Worm (Caenorhabditis elegans) whole organism, L1 larva: Measurements from ENCODE around the gene nfm-1.

Source experiments
- Y116A8C.19 ChIP-seq: sonication (generic microtip); optimal IDR thresholded peaks from 2 replicates; lab custom pipeline; 2016; ENCODE audit warnings: missing compliant biosample characterization, missing genetic modification characterization, borderline replicate concordance
- alr-1 ChIP-seq: fragments of 200-800 bp; sonication (Bioruptor generic); optimal IDR thresholded peaks from 2 replicates; lab custom pipeline; 2018; ENCODE audit warnings: borderline replicate concordance, mild to moderate bottlenecking, missing genetic modification characterization, missing compliant biosample characterization
- aly-2 ChIP-seq: fragments of 150-350 bp; optimal IDR thresholded peaks from 2 replicates; lab custom pipeline; 2014; ENCODE audit warnings: missing biosample characterization, missing genetic modification characterization
- blmp-1 ChIP-seq: fragments of 150-350 bp; optimal IDR thresholded peaks from 2 replicates; lab custom pipeline; 2014; ENCODE audit warnings: missing biosample characterization, missing genetic modification characterization
- ceh-8 ChIP-seq: fragments of 200-800 bp; sonication (Bioruptor generic); optimal IDR thresholded peaks from 2 replicates; lab custom pipeline; 2018; ENCODE audit warnings: mild to moderate bottlenecking, missing genetic modification characterization, moderate library complexity, missing compliant biosample characterization
- ceh-90 ChIP-seq: sonication (generic microtip); optimal IDR thresholded peaks from 2 replicates; lab custom pipeline; 2016; ENCODE audit warnings: missing genetic modification characterization, missing compliant biosample characterization
- efl-1 ChIP-seq, 4 experiments: fragments of 150-350 bp; optimal IDR thresholded peaks in 3 of 4; peaks in 1 of 4; 1 replicate in 1 of 4; 2 replicates in 3 of 4; lab custom pipeline; 2014; ENCODE audit warnings: missing biosample characterization in 2 of 4, missing genetic modification characterization in 2 of 4, missing genetic modification reagents in 2 of 4
- egl-27 ChIP-seq, 2 experiments: fragments of 150-350 bp in 1 of 2; sonication (generic microtip); optimal IDR thresholded peaks; 3 replicates each; lab custom pipeline; 2017 to 2018; ENCODE audit warnings: missing biosample characterization in 2 of 2, missing genetic modification characterization in 2 of 2, missing genetic modification reagents in 2 of 2
- elt-2 ChIP-seq: sonication (generic microtip); optimal IDR thresholded peaks from 2 replicates; lab custom pipeline; 2016; ENCODE audit warnings: missing genetic modification characterization, mild to moderate bottlenecking, inconsistent platforms, missing compliant biosample characterization, missing genetic modification reagents
- elt-3 ChIP-seq, 6 experiments: fragments of 150-350 bp in 1 of 6; sonication (generic microtip); optimal IDR thresholded peaks; 2 replicates each; lab custom pipeline; 2017 to 2018; ENCODE audit warnings: missing biosample characterization in 6 of 6, missing genetic modification characterization in 6 of 6, inconsistent platforms in 1 of 6
- ets-5 ChIP-seq: fragments of 200-800 bp; sonication (Bioruptor generic); IDR thresholded peaks from 2 replicates; pipeline ENCODE4 v1.3.6; 2022; ENCODE audit warnings: missing genetic modification characterization, missing compliant biosample characterization
- fos-1 ChIP-seq: fragments of 150-350 bp; optimal IDR thresholded peaks from 2 replicates; lab custom pipeline; 2014; ENCODE audit warnings: missing biosample characterization, missing genetic modification characterization
- jun-1 ChIP-seq: fragments of 150-350 bp; optimal IDR thresholded peaks from 2 replicates; lab custom pipeline; 2014; ENCODE audit warnings: missing biosample characterization, missing genetic modification reagents, missing genetic modification characterization
- lin-13 ChIP-seq: fragments of 150-350 bp; optimal IDR thresholded peaks from 2 replicates; lab custom pipeline; 2014; ENCODE audit warnings: missing biosample characterization, missing genetic modification reagents, missing genetic modification characterization
- lin-14 ChIP-seq: fragments of 200-800 bp; sonication (Bioruptor generic); optimal IDR thresholded peaks from 2 replicates; lab custom pipeline; 2018; ENCODE audit warnings: mild to moderate bottlenecking, missing genetic modification characterization, moderate library complexity, missing compliant biosample characterization
- lin-35 ChIP-seq, 2 experiments: fragments of 150-350 bp; optimal IDR thresholded peaks; 2 replicates each; lab custom pipeline; 2014; ENCODE audit warnings: missing biosample characterization in 2 of 2, missing genetic modification characterization in 2 of 2, missing genetic modification reagents in 2 of 2
- lin-39 ChIP-seq: fragments of 150-350 bp; optimal IDR thresholded peaks from 2 replicates; lab custom pipeline; 2014; ENCODE audit warnings: missing biosample characterization, missing genetic modification reagents, missing genetic modification characterization
- lsy-2 ChIP-seq, 2 experiments: fragments of 150-350 bp; optimal IDR thresholded peaks; 2 replicates each; lab custom pipeline; 2014; ENCODE audit warnings: missing biosample characterization in 2 of 2, missing genetic modification characterization in 2 of 2
- mab-9 ChIP-seq: fragments of 200-800 bp; sonication (Bioruptor generic); IDR thresholded peaks from 2 replicates; pipeline ENCODE4 v1.3.6; 2022; ENCODE audit warnings: missing genetic modification reagents, missing genetic modification characterization, missing compliant biosample characterization
- mdl-1 ChIP-seq, 2 experiments: fragments of 150-350 bp; optimal IDR thresholded peaks; 2 replicates each; lab custom pipeline; 2014 to 2017; ENCODE audit warnings: missing biosample characterization in 2 of 2, missing genetic modification characterization in 2 of 2, inconsistent platforms in 1 of 2
- nhr-12 ChIP-seq: sonication (generic microtip); optimal IDR thresholded peaks from 2 replicates; lab custom pipeline; 2017; ENCODE audit warnings: missing biosample characterization, missing genetic modification characterization
- nhr-19 ChIP-seq: fragments of 200-800 bp; sonication (Bioruptor generic); conservative IDR thresholded peaks from 2 replicates; pipeline ENCODE4 v1.3.6; 2022; ENCODE audit warnings: missing genetic modification characterization, missing compliant biosample characterization
- nhr-20 ChIP-seq: sonication (generic microtip); optimal IDR thresholded peaks from 2 replicates; lab custom pipeline; 2016; ENCODE audit warnings: mild to moderate bottlenecking, missing genetic modification characterization, missing compliant biosample characterization
- nhr-237 ChIP-seq: fragments of 150-350 bp; optimal IDR thresholded peaks from 2 replicates; lab custom pipeline; 2014; ENCODE audit warnings: missing biosample characterization, missing genetic modification characterization
- nhr-71 ChIP-seq: sonication (generic microtip); optimal IDR thresholded peaks from 2 replicates; lab custom pipeline; 2016; ENCODE audit warnings: mild to moderate bottlenecking, missing genetic modification characterization, moderate library complexity, missing compliant biosample characterization
- nhr-85 ChIP-seq: sonication (generic microtip); peaks from one replicate; lab custom pipeline; 2016; ENCODE audit warnings: missing genetic modification characterization, inconsistent platforms, missing compliant biosample characterization
- nhr-90 ChIP-seq: sonication (generic microtip); optimal IDR thresholded peaks from 2 replicates; lab custom pipeline; 2016; ENCODE audit warnings: mild to moderate bottlenecking, missing genetic modification characterization, missing compliant biosample characterization; ENCODE audit not compliant: poor library complexity
- skn-1 ChIP-seq: fragments of 150-350 bp; optimal IDR thresholded peaks from 2 replicates; lab custom pipeline; 2014; ENCODE audit warnings: missing biosample characterization, missing genetic modification characterization
- sptf-1 ChIP-seq: fragments of 150-350 bp; optimal IDR thresholded peaks from 2 replicates; lab custom pipeline; 2014; ENCODE audit warnings: missing biosample characterization, missing genetic modification characterization
- tbx-2 ChIP-seq: sonication (generic microtip); optimal IDR thresholded peaks from 2 replicates; lab custom pipeline; 2016; ENCODE audit warnings: missing genetic modification characterization, missing compliant biosample characterization
- unc-130 ChIP-seq: fragments of 150-350 bp; optimal IDR thresholded peaks from 2 replicates; lab custom pipeline; 2017; ENCODE audit warnings: missing biosample characterization, missing genetic modification characterization, inconsistent platforms
- vab-15 ChIP-seq: sonication (generic microtip); optimal IDR thresholded peaks from 2 replicates; lab custom pipeline; 2017; ENCODE audit warnings: missing genotype, mild to moderate bottlenecking, missing genetic modification characterization, missing compliant biosample characterization
- ztf-11 ChIP-seq, 2 experiments: sonication (generic microtip); optimal IDR thresholded peaks; 2 replicates each; lab custom pipeline; 2016 to 2017; ENCODE audit warnings: missing genetic modification characterization in 2 of 2, missing biosample characterization in 1 of 2, missing compliant biosample characterization in 1 of 2
- ztf-4 ChIP-seq: fragments of 150-350 bp; optimal IDR thresholded peaks from 2 replicates; lab custom pipeline; 2014; ENCODE audit warnings: missing biosample characterization, missing genetic modification characterization

nfm-1 gene

ce11 chrIII:6177631-6178030, 18.4 kb downstream of the nfm-1 start:
- TF ChIP-seq nhr-85 (tag; lab: Kevin White, UChicago) (no peak), alr-1 (tag; lab: Kevin White, UChicago) (no peak), mab-9 (GFP tag; lab: Robert Waterston, UW) (no peak), Y116A8C.19 (tag; lab: Kevin White, UChicago) (no peak), lin-13 (GFP tag; lab: Kevin White, UChicago) (no peak), elt-2 (peak; percentile 33), blmp-1 (tag; lab: Kevin White, UChicago) (no peak), ets-5 (GFP tag; lab: Robert Waterston, UW) (no peak)

ce11 chrIII:6178586-6178985, 19.3 kb downstream of the nfm-1 start, which contains the start of gene F42A10.7:
Gene F42A10.7, minus strand, starts transcription at chrIII:6178686.
- TF ChIP-seq aly-2 (tag; lab: Kevin White, UChicago) (no peak), nhr-19 (GFP tag; lab: Robert Waterston, UW) (no peak), ceh-90 (tag; lab: Kevin White, UChicago) (no peak), elt-3 (tag; optimal IDR thresholded peaks at IDR 0.05; lab: Kevin White, UChicago) (no peak), nhr-12 (tag; lab: Kevin White, UChicago) (no peak), fos-1 (tag; lab: Kevin White, UChicago) (no peak), lin-39 (no peak), ztf-11 (tag; optimal IDR thresholded peaks at IDR 0.05; lab: Kevin White, UChicago) (no peak), lsy-2 (tag; optimal IDR thresholded peaks at IDR 0.05; lab: Kevin White, UChicago) (no peak), ztf-4 (tag; lab: Kevin White, UChicago) (no peak), ceh-8 (GFP tag; lab: Kevin White, UChicago) (no peak), mdl-1 (tag; optimal IDR thresholded peaks at IDR 0.05; lab: Kevin White, UChicago) (no peak)

- no peak for TF ChIP-seq efl-1 (optimal IDR thresholded peaks at IDR 0.05; lab: Kevin White, UChicago)
- peak in 1 of 2 experiments; percentile 76 for TF ChIP-seq efl-1 (GFP tag; optimal IDR thresholded peaks at IDR 0.05 in 1 of 2; lab: Kevin White, UChicago)
- TF ChIP-seq lin-35 (GFP tag; optimal IDR thresholded peaks at IDR 0.05; lab: Kevin White, UChicago) = peak in 1 of 2 experiments; percentile 5
- peak; percentile 21 for TF ChIP-seq nhr-71 (tag; lab: Kevin White, UChicago)
- no peak for TF ChIP-seq nhr-19 (GFP tag; lab: Robert Waterston, UW)
- peak; percentile 44 for TF ChIP-seq nhr-20
- TF ChIP-seq unc-130 = no peak
- TF ChIP-seq nhr-237 (tag; lab: Kevin White, UChicago) = no peak
- peak in 1 of 2 experiments; percentile 49 for TF ChIP-seq mdl-1 (tag; optimal IDR thresholded peaks at IDR 0.05; lab: Kevin White, UChicago)
- peak; percentile 95 for TF ChIP-seq elt-2
Observed at ce11 chrIII:6179062-6179461, 19.8 kb downstream of the nfm-1 start.

ce11 chrIII:6180294-6180693, 21.0 kb downstream of the nfm-1 start:
- TF ChIP-seq tbx-2 (tag; lab: Kevin White, UChicago) (no peak), nhr-90 (tag; lab: Kevin White, UChicago) (peak; percentile 1), nhr-20 (peak; percentile 31), lin-35 (GFP tag; optimal IDR thresholded peaks at IDR 0.05; lab: Kevin White, UChicago) (peak in 1 of 2 experiments; percentile 50), jun-1 (tag; lab: Kevin White, UChicago) (no peak), lin-14 (peak; percentile 31), nhr-237 (tag; lab: Kevin White, UChicago) (no peak), nhr-85 (tag; lab: Kevin White, UChicago) (peak; percentile 32), nhr-71 (tag; lab: Kevin White, UChicago) (peak; percentile 37), elt-2 (peak; percentile 96)

- no peak for TF ChIP-seq nhr-12 (tag; lab: Kevin White, UChicago)
- TF ChIP-seq lin-13 (GFP tag; lab: Kevin White, UChicago) = no peak
- TF ChIP-seq egl-27 (tag; optimal IDR thresholded peaks at IDR 0.05; lab: Kevin White, UChicago) = no peak
- no peak for TF ChIP-seq Y116A8C.19 (tag; lab: Kevin White, UChicago)
- no peak for TF ChIP-seq skn-1 (tag; lab: Kevin White, UChicago)
- TF ChIP-seq vab-15 (tag; lab: Kevin White, UChicago) = no peak
- no peak for TF ChIP-seq sptf-1 (tag; lab: Kevin White, UChicago)
- TF ChIP-seq fos-1 (tag; lab: Kevin White, UChicago) = no peak
Observed at ce11 chrIII:6183118-6183517, 23.9 kb downstream of the nfm-1 start, which contains the start of gene nas-28. Gene nas-28, minus strand, starts transcription at chrIII:6183218.
